Worm (Caenorhabditis elegans) whole organism, L1 larva: ENCODE data around the gene str-160.

Experiments
- aly-2 ChIP-seq: fragments of 150-350 bp; optimal IDR thresholded peaks from 2 replicates; lab custom pipeline; 2014; ENCODE audit warnings: missing biosample characterization, missing genetic modification characterization
- ama-1 ChIP-seq: fragments of 150-350 bp; optimal IDR thresholded peaks from 2 replicates; lab custom pipeline; 2014
- egl-27 ChIP-seq, 2 experiments: fragments of 150-350 bp in 1 of 2; sonication (generic microtip); optimal IDR thresholded peaks; 3 replicates each; lab custom pipeline; 2017 to 2018; ENCODE audit warnings: missing biosample characterization in 2 of 2, missing genetic modification characterization in 2 of 2, missing genetic modification reagents in 2 of 2
- ets-5 ChIP-seq: fragments of 200-800 bp; sonication (Bioruptor generic); IDR thresholded peaks from 2 replicates; pipeline ENCODE4 v1.3.6; 2022; ENCODE audit warnings: missing genetic modification characterization, missing compliant biosample characterization
- fkh-4 ChIP-seq: sonication (generic microtip); optimal IDR thresholded peaks from 2 replicates; lab custom pipeline; 2016; ENCODE audit warnings: missing compliant biosample characterization, missing genetic modification characterization, borderline replicate concordance
- isw-1 ChIP-seq: fragments of 200-800 bp; sonication (Bioruptor generic); IDR thresholded peaks from 2 replicates; pipeline ENCODE4 v1.3.6; 2022; ENCODE audit warnings: missing genetic modification characterization, missing compliant biosample characterization
- lin-13 ChIP-seq: fragments of 150-350 bp; optimal IDR thresholded peaks from 2 replicates; lab custom pipeline; 2014; ENCODE audit warnings: missing biosample characterization, missing genetic modification reagents, missing genetic modification characterization
- nhr-11 ChIP-seq: fragments of 150-350 bp; optimal IDR thresholded peaks from 2 replicates; lab custom pipeline; 2014; ENCODE audit warnings: missing biosample characterization, missing genetic modification characterization
- nhr-28 ChIP-seq: fragments of 150-350 bp; optimal IDR thresholded peaks from 2 replicates; lab custom pipeline; 2014; ENCODE audit warnings: missing biosample characterization, missing genetic modification characterization
- nhr-76 ChIP-seq: sonication (generic microtip); optimal IDR thresholded peaks from 2 replicates; lab custom pipeline; 2017; ENCODE audit warnings: missing biosample characterization, missing genetic modification characterization
- nhr-90 ChIP-seq: sonication (generic microtip); optimal IDR thresholded peaks from 2 replicates; lab custom pipeline; 2016; ENCODE audit warnings: mild to moderate bottlenecking, missing genetic modification characterization, missing compliant biosample characterization; ENCODE audit not compliant: poor library complexity
- rnt-1 ChIP-seq: sonication (generic microtip); optimal IDR thresholded peaks from 2 replicates; lab custom pipeline; 2016; ENCODE audit warnings: mild to moderate bottlenecking, missing genetic modification characterization, moderate library complexity, missing compliant biosample characterization
- unc-86 ChIP-seq: sonication (generic microtip); optimal IDR thresholded peaks from 2 replicates; lab custom pipeline; 2016; ENCODE audit warnings: missing genetic modification characterization, missing compliant biosample characterization

ce11 chrV:1725353-1725752, 9.3 kb upstream of the str-160 start, which contains the start of gene sri-27:
- TF ChIP-seq aly-2 (no peak), isw-1 (GFP tag; lab: Robert Waterston, UW) (no peak), unc-86 (no peak), ama-1 (lab: Kevin White, UChicago) (no peak), nhr-76 (tag; lab: Kevin White, UChicago) (no peak), ets-5 (GFP tag; lab: Robert Waterston, UW) (no peak), nhr-90 (no peak), nhr-28 (no peak), nhr-11 (tag; lab: Kevin White, UChicago) (no peak), fkh-4 (no peak), egl-27 (tag; optimal IDR thresholded peaks at IDR 0.05; lab: Kevin White, UChicago) (no peak), lin-13 (no peak), rnt-1 (tag; lab: Kevin White, UChicago) (no peak)
